Worm (Caenorhabditis elegans) whole organism, L3 larva: ENCODE results near the gene ZK795.2.

ENCODE experiments used
- aly-2 ChIP-seq: fragments of 150-350 bp; optimal IDR thresholded peaks from 2 replicates; lab custom pipeline; 2014; ENCODE audit warnings: missing biosample characterization, missing genetic modification characterization
- ama-1 ChIP-seq: fragments of 150-350 bp; optimal IDR thresholded peaks from 2 replicates; lab custom pipeline; 2018
- ceh-16 ChIP-seq: sonication (generic microtip); optimal IDR thresholded peaks from 2 replicates; lab custom pipeline; 2017; ENCODE audit warnings: missing biosample characterization, missing genetic modification characterization
- ceh-82 ChIP-seq: fragments of 150-350 bp; optimal IDR thresholded peaks from 2 replicates; lab custom pipeline; 2014; ENCODE audit warnings: missing biosample characterization, missing genetic modification characterization
- ceh-9 ChIP-seq: sonication (generic microtip); optimal IDR thresholded peaks from 2 replicates; lab custom pipeline; 2018; ENCODE audit warnings: missing biosample characterization, missing genetic modification characterization
- egl-5 ChIP-seq: fragments of 150-350 bp; optimal IDR thresholded peaks from 2 replicates; lab custom pipeline; 2017; ENCODE audit warnings: missing biosample characterization, missing genetic modification reagents, missing genetic modification characterization, inconsistent platforms
- elt-1 ChIP-seq: fragments of 150-350 bp; optimal IDR thresholded peaks from 2 replicates; lab custom pipeline; 2014; ENCODE audit warnings: missing biosample characterization, missing genetic modification characterization
- elt-2 ChIP-seq: sonication (generic microtip); optimal IDR thresholded peaks from 2 replicates; lab custom pipeline; 2016; ENCODE audit warnings: missing genetic modification reagents, mild to moderate bottlenecking, missing genetic modification characterization, missing compliant biosample characterization
- elt-3 ChIP-seq, 3 experiments: fragments of 150-350 bp in 1 of 3; sonication (generic microtip) in 2 of 3; optimal IDR thresholded peaks; 2 replicates in 2 of 3; 4 replicates in 1 of 3; lab custom pipeline; 2014 to 2017; ENCODE audit warnings: missing biosample characterization in 3 of 3, missing genetic modification characterization in 3 of 3
- fkh-10 ChIP-seq: sonication (generic microtip); optimal IDR thresholded peaks from 2 replicates; lab custom pipeline; 2017; ENCODE audit warnings: missing biosample characterization, missing genetic modification reagents, missing genetic modification characterization
- fos-1 ChIP-seq: fragments of 150-350 bp; optimal IDR thresholded peaks from 2 replicates; lab custom pipeline; 2014; ENCODE audit warnings: missing biosample characterization, missing genetic modification characterization
- hmg-11 ChIP-seq: sonication (generic microtip); optimal IDR thresholded peaks from 2 replicates; lab custom pipeline; 2016; ENCODE audit warnings: missing genetic modification characterization, missing compliant biosample characterization
- jun-1 ChIP-seq: fragments of 150-350 bp; optimal IDR thresholded peaks from 2 replicates; lab custom pipeline; 2014; ENCODE audit warnings: missing biosample characterization, missing genetic modification reagents, missing genetic modification characterization
- lin-15B ChIP-seq: fragments of 150-350 bp; optimal IDR thresholded peaks from 2 replicates; lab custom pipeline; 2014; ENCODE audit warnings: missing biosample characterization, missing genetic modification characterization
- lin-39 ChIP-seq: fragments of 150-350 bp; optimal IDR thresholded peaks from 2 replicates; lab custom pipeline; 2018; ENCODE audit warnings: missing biosample characterization, missing genetic modification reagents, missing genetic modification characterization
- lsy-12 ChIP-seq: sonication (generic microtip); optimal IDR thresholded peaks from 2 replicates; lab custom pipeline; 2016; ENCODE audit warnings: mild to moderate bottlenecking, missing genetic modification characterization, missing compliant biosample characterization
- mdl-1 ChIP-seq: fragments of 150-350 bp; optimal IDR thresholded peaks from 2 replicates; lab custom pipeline; 2014; ENCODE audit warnings: missing biosample characterization, missing genetic modification characterization
- nhr-11 ChIP-seq: fragments of 150-350 bp; optimal IDR thresholded peaks from 2 replicates; lab custom pipeline; 2014; ENCODE audit warnings: missing biosample characterization, missing genetic modification characterization
- nhr-23 ChIP-seq: fragments of 150-350 bp; optimal IDR thresholded peaks from 2 replicates; lab custom pipeline; 2014; ENCODE audit warnings: missing biosample characterization, missing genetic modification reagents, missing genetic modification characterization
- nhr-237 ChIP-seq: fragments of 150-350 bp; optimal IDR thresholded peaks from 2 replicates; lab custom pipeline; 2014; ENCODE audit warnings: missing biosample characterization, missing genetic modification characterization
- nhr-25 ChIP-seq: sonication (generic microtip); optimal IDR thresholded peaks from 2 replicates; lab custom pipeline; 2017; ENCODE audit warnings: missing biosample characterization, missing genetic modification characterization
- nhr-28 ChIP-seq: fragments of 150-350 bp; optimal IDR thresholded peaks from 2 replicates; lab custom pipeline; 2014; ENCODE audit warnings: missing biosample characterization, missing genetic modification characterization
- nhr-76 ChIP-seq: fragments of 150-350 bp; sonication (generic microtip); optimal IDR thresholded peaks from 5 replicates; lab custom pipeline; 2014; ENCODE audit warnings: missing biosample characterization, missing genetic modification characterization
- pqm-1 ChIP-seq: fragments of 150-350 bp; optimal IDR thresholded peaks from 2 replicates; lab custom pipeline; 2017; ENCODE audit warnings: missing biosample characterization, missing genetic modification characterization, inconsistent platforms
- skn-1 ChIP-seq: fragments of 150-350 bp; optimal IDR thresholded peaks from 2 replicates; lab custom pipeline; 2014; ENCODE audit warnings: missing biosample characterization, missing genetic modification characterization
- snpc-4 ChIP-seq: fragments of 150-350 bp; optimal IDR thresholded peaks from 2 replicates; lab custom pipeline; 2014; ENCODE audit warnings: missing biosample characterization, missing genetic modification characterization
- unc-39 ChIP-seq: sonication (generic microtip); optimal IDR thresholded peaks from 4 replicates; lab custom pipeline; 2017; ENCODE audit warnings: missing biosample characterization, missing genetic modification characterization
- unc-62 ChIP-seq: fragments of 150-350 bp; sonication (generic microtip); optimal IDR thresholded peaks from 4 replicates; lab custom pipeline; 2014; ENCODE audit warnings: missing biosample characterization, missing genetic modification reagents, missing genetic modification characterization
- zag-1 ChIP-seq: fragments of 150-350 bp; optimal IDR thresholded peaks from 2 replicates; lab custom pipeline; 2014; ENCODE audit warnings: missing biosample characterization, missing genetic modification characterization
- ztf-11 ChIP-seq: fragments of 150-350 bp; optimal IDR thresholded peaks from 2 replicates; lab custom pipeline; 2014; ENCODE audit warnings: missing biosample characterization, missing genetic modification characterization
- ztf-4 ChIP-seq: fragments of 150-350 bp; optimal IDR thresholded peaks from 2 replicates; lab custom pipeline; 2014; ENCODE audit warnings: missing biosample characterization, missing genetic modification characterization

ZK795.2 gene

DNA sequence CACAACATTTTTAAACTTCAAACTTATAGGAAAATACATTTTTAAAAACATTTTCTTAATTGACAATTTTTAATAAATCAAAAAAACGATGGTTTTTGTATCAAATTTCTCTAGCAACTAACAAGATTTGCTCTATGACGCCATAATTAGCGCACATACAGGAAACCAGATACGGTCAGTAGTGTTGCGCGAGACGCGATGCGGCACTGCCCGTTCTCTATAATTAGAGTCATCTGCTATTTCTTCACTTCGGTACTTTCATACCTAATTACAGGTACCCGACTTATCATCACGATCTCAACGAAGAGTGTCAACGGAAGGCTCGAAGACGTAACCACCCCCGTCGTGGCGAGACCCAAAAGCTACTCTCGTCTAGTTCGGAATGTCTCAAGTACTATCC is 14.2 kb downstream of the ZK795.2 start:
- TF ChIP-seq aly-2 (tag; lab: Kevin White, UChicago) (no peak), nhr-76 (tag; lab: Kevin White, UChicago) (no peak), egl-5 (no peak), nhr-237 (tag; lab: Kevin White, UChicago) (no peak), ceh-82 (tag; lab: Kevin White, UChicago) (no peak), unc-39 (tag; lab: Kevin White, UChicago) (no peak), nhr-11 (tag; lab: Kevin White, UChicago) (no peak), lin-15B (no peak), zag-1 (tag; lab: Kevin White, UChicago) (no peak), ztf-4 (no peak), unc-62 (GFP tag; lab: Kevin White, UChicago) (no peak), fos-1 (tag; lab: Kevin White, UChicago) (no peak), elt-1 (tag; lab: Kevin White, UChicago) (no peak), elt-3 (tag; optimal IDR thresholded peaks at IDR 0.05; lab: Kevin White, UChicago) (no peak), nhr-23 (tag; lab: Kevin White, UChicago) (no peak)
- TF ChIP-seq, all 47 proteins: peak for 0

DNA sequence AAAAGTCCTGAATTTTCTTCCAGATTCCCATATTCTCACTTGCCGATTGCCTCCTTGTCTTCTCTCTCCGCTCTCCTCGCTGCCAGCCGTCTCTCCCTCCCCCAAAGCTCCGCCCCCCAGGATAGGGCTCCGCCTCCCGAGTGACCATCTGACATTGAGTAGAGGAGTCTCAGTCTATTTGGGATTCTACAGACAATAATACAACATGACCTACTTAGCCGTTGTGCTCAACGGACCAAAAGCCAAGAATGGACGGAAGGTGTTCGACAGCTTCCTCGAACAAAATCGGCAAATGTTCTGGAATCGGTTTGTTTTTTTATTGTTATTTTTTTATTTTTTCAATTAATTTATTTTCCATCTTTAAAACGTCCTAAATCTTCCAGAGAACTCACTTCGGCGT is 16.8 kb downstream of the ZK795.2 start, which contains the start of gene ham-1:
Gene ham-1, plus strand, starts transcription at position 173 of the 400 bp plus-strand sequence.
- no peak for TF ChIP-seq elt-3 (tag; optimal IDR thresholded peaks at IDR 0.05; lab: Kevin White, UChicago)
- no peak for TF ChIP-seq elt-2 (tag; lab: Kevin White, UChicago)
- no peak for TF ChIP-seq ztf-11 (tag; lab: Kevin White, UChicago)

DNA sequence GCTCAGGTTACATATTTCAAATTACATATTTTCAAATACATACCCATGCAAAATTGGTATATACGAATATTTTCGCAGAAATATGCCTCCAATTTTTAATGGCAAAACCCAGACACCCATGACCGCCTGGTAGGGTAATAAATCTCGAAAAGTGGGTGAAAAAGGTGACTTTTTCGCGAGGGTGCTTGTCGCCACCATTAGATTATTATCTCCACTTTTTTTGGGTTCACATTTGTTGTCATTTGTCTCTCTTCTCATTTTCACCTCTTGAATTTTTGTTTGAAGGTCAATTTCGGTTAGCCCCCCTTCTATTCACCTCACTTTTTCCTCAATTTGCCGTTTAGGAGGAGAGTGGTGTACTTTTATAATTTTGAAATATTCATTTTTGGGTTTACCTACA is 18.5 kb downstream of the ZK795.2 start:
- TF ChIP-seq aly-2 (tag; lab: Kevin White, UChicago), result no peak
- no peak for TF ChIP-seq ztf-4
- no peak for TF ChIP-seq nhr-11 (tag; lab: Kevin White, UChicago)
- peak; percentile 5 for TF ChIP-seq elt-1 (tag; lab: Kevin White, UChicago)
- TF ChIP-seq nhr-25, result peak; percentile 44
- TF ChIP-seq nhr-76 (tag; lab: Kevin White, UChicago), result no peak

DNA sequence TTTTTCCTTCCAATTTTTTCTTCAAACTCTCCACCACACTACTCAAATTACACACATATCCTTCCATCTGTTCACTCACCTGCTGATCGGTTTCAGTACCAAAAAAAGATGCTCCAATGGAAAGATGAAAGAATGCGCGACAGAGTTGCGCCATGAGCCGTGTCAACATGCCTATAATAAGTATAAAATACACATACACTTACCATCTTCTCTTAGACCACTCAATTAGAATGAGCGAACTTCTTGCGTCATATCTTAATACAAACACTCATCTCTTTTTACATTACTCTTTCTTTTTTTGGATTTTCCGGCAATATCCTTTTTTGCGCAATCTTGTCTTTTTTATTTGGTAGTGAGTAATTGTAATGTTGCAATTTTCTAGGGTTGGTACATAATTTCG is 21.1 kb downstream of the ZK795.2 start:
- TF ChIP-seq unc-62 (GFP tag; lab: Kevin White, UChicago) (no peak), lin-39 (tag; lab: Kevin White, UChicago) (no peak), fkh-10 (GFP tag; lab: Kevin White, UChicago) (no peak), nhr-237 (tag; lab: Kevin White, UChicago) (no peak), lin-15B (no peak), nhr-11 (tag; lab: Kevin White, UChicago) (no peak), jun-1 (no peak), zag-1 (tag; lab: Kevin White, UChicago) (no peak), mdl-1 (tag; lab: Kevin White, UChicago) (no peak), ceh-16 (tag; lab: Kevin White, UChicago) (no peak), ceh-9 (no peak)

DNA sequence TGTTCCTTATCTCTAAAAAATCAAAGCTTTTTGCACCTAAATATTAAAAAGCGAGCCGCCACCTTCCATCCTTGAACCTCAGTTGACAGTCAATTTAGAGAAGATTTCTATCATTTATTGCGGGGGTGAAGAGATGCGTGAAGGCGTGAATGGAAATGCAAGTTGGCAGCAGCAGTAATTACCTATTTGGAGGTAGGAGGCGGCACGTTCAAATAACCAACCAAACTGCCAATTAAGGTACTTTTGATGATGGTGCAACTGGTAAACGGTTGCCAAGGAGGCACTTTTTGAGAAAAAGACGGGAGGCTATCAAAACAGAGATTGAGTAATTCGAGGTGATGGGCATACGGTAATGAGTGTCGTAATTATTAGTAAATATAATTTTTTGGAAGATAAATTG is 22.4 kb downstream of the ZK795.2 start:
- TF ChIP-seq zag-1 (tag; lab: Kevin White, UChicago), result no peak
- no peak for TF ChIP-seq lin-39 (tag; lab: Kevin White, UChicago)
- no peak for TF ChIP-seq nhr-25
- no peak for TF ChIP-seq skn-1 (tag; lab: Kevin White, UChicago)
- no peak for TF ChIP-seq pqm-1 (tag; lab: Kevin White, UChicago)
- no peak for TF ChIP-seq snpc-4 (tag; lab: Kevin White, UChicago)
- no peak for TF ChIP-seq nhr-11 (tag; lab: Kevin White, UChicago)
- no peak for TF ChIP-seq lsy-12 (tag; lab: Kevin White, UChicago)
- TF ChIP-seq nhr-237 (tag; lab: Kevin White, UChicago), result no peak
- TF ChIP-seq aly-2 (tag; lab: Kevin White, UChicago), result no peak
- no peak for TF ChIP-seq ztf-4
- no peak for TF ChIP-seq ceh-16 (tag; lab: Kevin White, UChicago)
- TF ChIP-seq nhr-28 (tag; lab: Kevin White, UChicago), result no peak

DNA sequence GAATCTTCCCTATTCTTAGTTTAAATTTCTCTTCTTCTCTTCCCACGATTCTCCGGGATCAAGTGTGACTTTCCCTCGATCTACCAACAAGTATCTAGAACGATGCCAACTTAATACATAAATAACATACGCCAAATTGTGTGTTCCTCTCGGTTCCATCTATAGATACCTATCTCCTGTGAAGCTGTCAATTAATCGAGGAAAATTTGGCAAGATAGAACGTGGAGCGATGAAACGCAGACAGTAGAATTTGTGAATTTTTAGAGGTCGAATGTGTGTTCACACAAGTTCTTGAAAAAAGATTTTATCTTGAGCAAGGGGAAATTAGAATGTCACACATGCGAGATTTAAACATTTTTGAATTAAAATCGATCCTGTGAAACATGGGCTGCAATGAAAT is 27.3 kb downstream of the ZK795.2 start:
- peak; percentile 73 for TF ChIP-seq nhr-25
- TF ChIP-seq elt-1 (tag; lab: Kevin White, UChicago), result peak; percentile 89
- TF ChIP-seq ama-1 (lab: Kevin White, UChicago), result no peak
- no peak for TF ChIP-seq unc-62 (GFP tag; lab: Kevin White, UChicago)
- TF ChIP-seq hmg-11 (tag; lab: Kevin White, UChicago), result no peak
- no peak for TF ChIP-seq lsy-12 (tag; lab: Kevin White, UChicago)
- TF ChIP-seq nhr-11 (tag; lab: Kevin White, UChicago), result no peak
- TF ChIP-seq nhr-23 (tag; lab: Kevin White, UChicago), result peak; percentile 33
